Worm (Caenorhabditis elegans) whole organism, young adult: ENCODE data around the gene Y54F10AR.1.

Experiments
- F22D6.2 ChIP-seq: sonication (generic microtip); optimal IDR thresholded peaks from 2 replicates; lab custom pipeline; 2016; ENCODE audit warnings: mild to moderate bottlenecking, missing genetic modification characterization, missing compliant biosample characterization
- F33H1.4 ChIP-seq: fragments of 200-800 bp; sonication (Bioruptor generic); IDR thresholded peaks from 2 replicates; pipeline ENCODE4 v1.3.6; 2022; ENCODE audit warnings: missing genetic modification reagents, missing genetic modification characterization, missing compliant biosample characterization
- F57C9.4 ChIP-seq: sonication (generic microtip); optimal IDR thresholded peaks from 2 replicates; lab custom pipeline; 2017; ENCODE audit warnings: mild to moderate bottlenecking, missing genetic modification characterization, missing compliant biosample characterization
- ccch-3 ChIP-seq: fragments of 200-800 bp; sonication (Bioruptor generic); optimal IDR thresholded peaks from 2 replicates; lab custom pipeline; 2018; ENCODE audit warnings: mild to moderate bottlenecking, missing genetic modification characterization, missing compliant biosample characterization
- ceh-100 ChIP-seq: fragments of 200-800 bp; sonication (Bioruptor generic); IDR thresholded peaks from 2 replicates; pipeline ENCODE4 v1.3.6; 2022; ENCODE audit warnings: missing genetic modification reagents, missing genetic modification characterization, missing compliant biosample characterization
- egl-18 ChIP-seq: fragments of 200-800 bp; sonication (Bioruptor generic); IDR thresholded peaks from 2 replicates; pipeline ENCODE4 v1.3.6; 2022; ENCODE audit warnings: missing genetic modification reagents, missing genetic modification characterization, missing compliant biosample characterization
- egrh-3 ChIP-seq: fragments of 200-800 bp; sonication (Bioruptor generic); IDR thresholded peaks from 2 replicates; pipeline ENCODE4 v1.3.6; 2022; ENCODE audit warnings: missing genetic modification reagents, missing genetic modification characterization, missing compliant biosample characterization
- let-526 ChIP-seq: fragments of 200-800 bp; sonication (Bioruptor generic); IDR thresholded peaks from 2 replicates; pipeline ENCODE4 v1.3.6; 2022; ENCODE audit warnings: missing genetic modification reagents, missing genetic modification characterization, missing compliant biosample characterization
- lin-35 ChIP-seq, 3 experiments: fragments of 150-350 bp in 2 of 3; sonication (generic microtip) in 1 of 3; optimal IDR thresholded peaks; 2 replicates each; lab custom pipeline; 2014 to 2018; ENCODE audit warnings: missing biosample characterization in 3 of 3, missing genetic modification characterization in 3 of 3, missing genetic modification reagents in 3 of 3
- mel-28 ChIP-seq: sonication (generic microtip); optimal IDR thresholded peaks from 2 replicates; lab custom pipeline; 2016; ENCODE audit warnings: borderline replicate concordance, mild to moderate bottlenecking, missing genetic modification characterization, missing compliant biosample characterization
- snpc-3.4 ChIP-seq: sonication (generic microtip); optimal IDR thresholded peaks from 2 replicates; lab custom pipeline; 2017; ENCODE audit warnings: missing genetic modification characterization, mild to moderate bottlenecking, missing compliant biosample characterization, antibody characterized with exemption, moderate library complexity, missing genotype, missing genetic modification reagents
- tlf-1 ChIP-seq: fragments of 200-800 bp; sonication (Bioruptor generic); optimal IDR thresholded peaks from 2 replicates; lab custom pipeline; 2018; ENCODE audit warnings: mild to moderate bottlenecking, missing genetic modification characterization, missing compliant biosample characterization
- unc-62 ChIP-seq: fragments of 150-350 bp; optimal IDR thresholded peaks from 2 replicates; lab custom pipeline; 2014; ENCODE audit warnings: missing biosample characterization, missing genetic modification reagents, missing genetic modification characterization

ce11 chrIII:2528621-2529113 is 46.8 kb downstream of the Y54F10AR.1 start, which contains the start of the genes Y54F10AM.15, rbc-2 and ndua-8:
- no peak for TF ChIP-seq F57C9.4 (tag; lab: Kevin White, UChicago)
- no peak for TF ChIP-seq ceh-100 (GFP tag; lab: Robert Waterston, UW)
- peak; percentile 100 for TF ChIP-seq F33H1.4
- no peak for TF ChIP-seq egl-18 (GFP tag; lab: Robert Waterston, UW)
- peak; percentile 61 for TF ChIP-seq snpc-3.4 (tag; lab: Kevin White, UChicago)
- TF ChIP-seq lin-35 (GFP tag; optimal IDR thresholded peaks at IDR 0.05; lab: Kevin White, UChicago): peak in 2 of 3 experiments; percentile 34 to 91
- peak; percentile 7 for TF ChIP-seq unc-62 (GFP tag; lab: Kevin White, UChicago)
- TF ChIP-seq ccch-3 (GFP tag; lab: Kevin White, UChicago): no peak
- TF ChIP-seq F22D6.2 (tag; lab: Kevin White, UChicago): no peak
- peak; percentile 71 for TF ChIP-seq tlf-1 (GFP tag; lab: Kevin White, UChicago)
- no peak for TF ChIP-seq mel-28 (tag; lab: Kevin White, UChicago)
- TF ChIP-seq egrh-3: no peak
- TF ChIP-seq let-526: no peak
